Worm (Caenorhabditis elegans): Measurements from ENCODE around the gene srw-127.

- TF ChIP-seq unc-62 (GFP tag; optimal IDR thresholded peaks at IDR 0.05) (no peak), nhr-12 (tag; optimal IDR thresholded peaks at IDR 0.05) (no peak), nhr-77 (tag; optimal IDR thresholded peaks at IDR 0.05) (no peak), lin-15B (tag; optimal IDR thresholded peaks at IDR 0.05) (no peak), nhr-76 (tag; optimal IDR thresholded peaks at IDR 0.05) (no peak), mml-1 (tag; optimal IDR thresholded peaks at IDR 0.05) (no peak)
Measured at ce11 chrV:7036475-7036874, 23.8 kb downstream of the srw-127 start, which contains the start of gene twk-11.
